Fruit fly (Drosophila melanogaster): ENCODE data around the gene CG14285.

Gene CG14285

DNA sequence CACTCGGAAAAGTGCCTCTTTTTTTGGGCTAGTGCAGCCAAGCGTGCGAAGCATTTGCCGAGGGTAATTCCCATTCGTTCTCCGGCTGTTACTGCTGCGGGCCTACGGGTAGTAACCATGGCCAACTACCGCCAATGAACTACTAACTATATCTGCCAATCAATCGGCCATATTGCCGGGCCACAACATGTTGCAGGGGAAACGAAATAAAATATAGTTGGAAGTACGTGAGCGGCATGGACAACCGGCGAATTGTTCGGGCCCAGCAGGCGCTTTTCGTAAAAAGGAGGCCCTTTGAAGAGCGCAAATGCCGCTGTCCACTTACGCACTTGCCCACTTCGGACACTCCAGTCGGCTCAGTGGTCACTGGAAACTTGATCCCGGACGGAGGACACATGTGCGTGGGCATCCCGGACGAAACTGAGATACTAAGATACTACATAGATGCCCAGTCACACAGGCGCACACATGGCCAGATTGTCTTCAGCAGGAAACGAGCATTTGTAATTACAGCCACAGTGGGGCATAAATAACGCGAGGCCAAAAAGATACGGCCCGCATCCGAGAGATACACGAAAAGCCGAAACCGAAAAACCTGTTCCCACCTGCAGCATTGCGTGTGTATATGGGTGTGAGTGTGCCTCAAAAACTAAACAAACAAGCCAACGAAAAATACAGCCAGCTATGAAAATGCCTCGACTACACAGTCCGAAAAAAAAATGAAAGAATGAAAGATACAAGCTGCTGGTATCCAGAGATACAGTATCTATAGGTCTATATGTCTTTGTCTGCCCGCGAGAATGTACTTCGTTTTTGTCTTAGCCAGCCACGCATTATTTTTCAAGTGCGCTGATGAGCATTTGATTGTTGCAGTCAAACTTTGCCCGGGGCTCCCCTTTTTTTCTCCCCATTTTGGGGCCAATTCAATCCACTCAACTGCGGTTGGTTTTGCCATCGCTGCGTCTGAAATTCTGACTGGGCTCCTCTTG, 37.2 kb upstream of the CG14285 start (continued):
- TF ChIP-seq aop (GFP tag; IDR thresholded peaks at IDR 0.05) (no peak), Xrp1 (GFP tag; IDR thresholded peaks at IDR 0.05) (0 out of 2 replicates have a peak, but pooled peaks have one; percentile 11), HLH3B (GFP tag; IDR thresholded peaks at IDR 0.05) (no peak), odd (GFP tag; optimal IDR thresholded peaks at IDR 0.05) (peak; percentile 16), lab (GFP tag; optimal IDR thresholded peaks at IDR 0.05) (peak; percentile 41), NC2β (GFP tag; optimal IDR thresholded peaks at IDR 0.05) (peak; percentile 25), Lpt (GFP tag; optimal IDR thresholded peaks at IDR 0.05) (no peak), fru (optimal IDR thresholded peaks at IDR 0.05) (no peak), CG10654 (GFP tag; optimal IDR thresholded peaks at IDR 0.05) (no peak), CG8924 (tag; optimal IDR thresholded peaks at IDR 0.05) (peak; percentile 25), CG2889 (GFP tag; IDR thresholded peaks at IDR 0.05) (no peak), Nf-YB (GFP tag; optimal IDR thresholded peaks at IDR 0.05) (no peak), CG1832 (GFP tag; optimal IDR thresholded peaks at IDR 0.05) (no peak), CG1603 (tag; optimal IDR thresholded peaks at IDR 0.05) (peak; percentile 5), CG15269 (tag; optimal IDR thresholded peaks at IDR 0.05) (peak; percentile 32), disco-r (GFP tag; optimal IDR thresholded peaks at IDR 0.05) (peak; percentile 39), CG5245 (GFP tag; optimal IDR thresholded peaks at IDR 0.05) (peak; percentile 1), nerfin-2 (GFP tag; IDR thresholded peaks at IDR 0.05; ENCODE audit: partially characterized antibody) (no peak), bsh (GFP tag; optimal IDR thresholded peaks at IDR 0.05) (peak in 1 of 2 experiments; percentile 45), CG6813 (GFP tag; optimal IDR thresholded peaks at IDR 0.05) (no peak), pros (GFP tag; optimal IDR thresholded peaks at IDR 0.05) (peak; percentile 15), Hmr (GFP tag; optimal IDR thresholded peaks at IDR 0.05) (peak; percentile 3), kni (GFP tag; optimal IDR thresholded peaks at IDR 0.05) (peak; percentile 75), amos (GFP tag; IDR thresholded peaks at IDR 0.05; ENCODE audit: partially characterized antibody) (no peak), CG6683 (GFP tag; optimal IDR thresholded peaks at IDR 0.05) (no peak), run (tag; optimal IDR thresholded peaks at IDR 0.05) (peak; percentile 12), gem (tag; optimal IDR thresholded peaks at IDR 0.05) (peak; percentile 44), luna (GFP tag; optimal IDR thresholded peaks at IDR 0.05) (no peak), B-H2 (GFP tag; optimal IDR thresholded peaks at IDR 0.05) (no peak), CG18262 (tag; optimal IDR thresholded peaks at IDR 0.05) (peak; percentile 36), dimm (GFP tag; IDR thresholded peaks at IDR 0.05) (no peak), CG15479 (GFP tag; optimal IDR thresholded peaks at IDR 0.05) (no peak), HHEX (GFP tag; optimal IDR thresholded peaks at IDR 0.05) (peak; percentile 31), prd (optimal IDR thresholded peaks at IDR 0.05) (no peak), prd (GFP tag; IDR thresholded peaks at IDR 0.05) (peak; percentile 29; the same call in 1 of the 3 replicates), NfI (GFP tag; optimal IDR thresholded peaks at IDR 0.05) (peak; percentile 6), pb (GFP tag; optimal IDR thresholded peaks at IDR 0.05) (peak; percentile 49), ci (GFP tag; IDR thresholded peaks at IDR 0.05) (peak; percentile 51; the same call in 1 of the 3 replicates), stc (GFP tag; IDR thresholded peaks at IDR 0.05) (peak; percentile 45; the same call in 1 of the 2 replicates), wek (GFP tag; optimal IDR thresholded peaks at IDR 0.05) (no peak), so (GFP tag; IDR thresholded peaks at IDR 0.05) (peak; percentile 28; the same call in 1 of the 3 replicates), twi (tag; optimal IDR thresholded peaks at IDR 0.05) (peak; percentile 95), CG10267 (tag; optimal IDR thresholded peaks at IDR 0.05) (peak; percentile 3), CG2129 (GFP tag; IDR thresholded peaks at IDR 0.05; ENCODE audit: partially characterized antibody) (no peak), chm (GFP tag; IDR thresholded peaks at IDR 0.05) (no peak), CG12104 (GFP tag; optimal IDR thresholded peaks at IDR 0.05) (no peak), CG7839 (tag; optimal IDR thresholded peaks at IDR 0.05) (peak; percentile 30), Max (GFP tag; optimal IDR thresholded peaks at IDR 0.05) (no peak)

Measured in whole organism, embryonic.